Fruit fly (Drosophila melanogaster) whole organism, adult: ENCODE measurements around the gene nuf.

ENCODE experiments used
- CG12768 ChIP-seq: fragments of 200-800 bp; sonication (Bioruptor generic); optimal IDR thresholded peaks from 2 replicates; lab custom pipeline; 2017; ENCODE audit warnings: missing biosample characterization, missing genetic modification characterization, mild to moderate bottlenecking, moderate library complexity, missing genetic modification reagents
- CG5204 ChIP-seq: fragments of 200-800 bp; sonication (Bioruptor generic); optimal IDR thresholded peaks from 2 replicates; lab custom pipeline; 2016; ENCODE audit warnings: missing biosample characterization, missing genetic modification characterization
- CG7101 ChIP-seq: fragments of 200-800 bp; sonication (Bioruptor generic); optimal IDR thresholded peaks from 2 replicates; lab custom pipeline; 2018; ENCODE audit warnings: missing biosample characterization, mild to moderate bottlenecking, missing genetic modification characterization, moderate library complexity
- bab1 ChIP-seq: fragments of 200-800 bp; sonication (Bioruptor generic); optimal IDR thresholded peaks from 3 replicates; lab custom pipeline; 2019; ENCODE audit warnings: missing biosample characterization, mild to moderate bottlenecking, missing genetic modification characterization, moderate library complexity

- TF ChIP-seq CG12768 (no peak), CG7101 (tag; lab: Kevin White, UChicago) (no peak), bab1 (no peak), CG5204 (GFP tag; lab: Kevin White, UChicago) (no peak)
Measured at dm6 chr3L:14191476-14191752, 744 bp downstream of the nuf start.
